Worm (Caenorhabditis elegans) whole organism, L4 larva: ENCODE data around the gene R04B3.2.

Source experiments
- T26A8.4 ChIP-seq: fragments of 200-800 bp; sonication (Bioruptor generic); IDR thresholded peaks from 2 replicates; pipeline ENCODE4 v1.3.6; 2022; ENCODE audit warnings: missing genetic modification characterization, missing compliant biosample characterization
- egl-27 ChIP-seq: sonication (generic microtip); optimal IDR thresholded peaks from 3 replicates; lab custom pipeline; 2017; ENCODE audit warnings: missing biosample characterization, missing genetic modification reagents, missing genetic modification characterization
- nhr-77 ChIP-seq: fragments of 150-350 bp; optimal IDR thresholded peaks from 2 replicates; lab custom pipeline; 2014; ENCODE audit warnings: missing biosample characterization, missing genetic modification characterization

DNA sequence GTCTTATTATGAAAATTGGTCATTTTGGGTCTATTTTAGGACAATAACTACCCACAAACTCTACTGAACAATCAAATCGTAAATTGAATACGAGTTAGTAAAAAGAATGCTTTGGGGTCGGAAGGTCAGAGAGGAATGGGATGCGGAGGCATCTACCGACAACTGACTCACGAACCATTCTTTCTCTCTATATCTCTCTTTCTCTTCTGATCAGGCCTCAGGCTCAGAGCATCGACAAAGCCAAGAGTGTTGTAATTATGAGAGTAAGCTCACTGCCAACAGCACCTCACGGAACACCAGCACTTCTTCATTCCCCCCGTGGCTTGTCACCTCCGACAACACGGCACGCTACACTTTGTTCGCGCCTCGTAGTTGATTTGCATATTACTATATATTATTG, 46.9 kb upstream of the R04B3.2 start:
- TF ChIP-seq nhr-77 (tag; lab: Kevin White, UChicago) (no peak), egl-27 (no peak), T26A8.4 (GFP tag; lab: Robert Waterston, UW) (no peak)
